Fruit fly (Drosophila melanogaster): ENCODE results near the gene CG31606.

- no peak for TF ChIP-seq h (optimal IDR thresholded peaks at IDR 0.05)
- no peak for TF ChIP-seq Sin3A (optimal IDR thresholded peaks at IDR 0.05)
- TF ChIP-seq psq (optimal IDR thresholded peaks at IDR 0.05): no peak
Measured at dm6 chr2L:8148514-8149085, 1.2 kb downstream of the CG31606 start.

Data from Kc167 (cell line).